Worm (Caenorhabditis elegans): ENCODE measurements around the gene F12E12.1.
A peak's percentile ranks its signal among the peaks of the same experiment; 100 is the strongest.
"Not testable (repeated sequence)": the region's sequence is repeated elsewhere in the genome, so short reads cannot be mapped to it uniquely, and the experiment has no call there.

Gene F12E12.1

DNA sequence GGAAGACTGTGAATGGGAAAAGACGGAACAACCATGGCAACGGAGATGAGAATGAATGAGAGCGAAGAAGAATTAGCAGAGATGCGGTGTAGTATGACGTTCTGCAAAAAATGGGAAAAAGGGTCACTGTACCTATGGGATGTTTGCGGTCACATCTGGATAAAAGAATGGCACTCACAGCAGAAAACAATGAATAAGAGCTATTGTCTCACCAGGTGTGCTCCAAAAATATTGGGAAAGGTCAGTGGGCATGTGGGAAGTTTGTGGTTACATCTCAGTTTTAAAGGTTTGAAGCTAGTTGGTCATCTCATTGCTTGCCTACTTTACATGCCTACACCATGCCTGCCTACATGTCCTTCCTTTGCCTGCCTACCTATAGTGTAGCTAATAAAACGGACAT lies 9.0 kb downstream of the F12E12.1 start, which contains the start of gene fbxb-91:
TSS of gene fbxb-91 (minus strand) at position 101 of the 400 bp plus-strand sequence.
- TF ChIP-seq daf-8 (GFP tag; IDR thresholded peaks at IDR 0.05) (no peak), T20F7.1 (GFP tag; optimal IDR thresholded peaks at IDR 0.05) (no peak), mxl-2 (GFP tag; conservative IDR thresholded peaks at IDR 0.05) (no peak), fkh-10 (GFP tag; optimal IDR thresholded peaks at IDR 0.05) (no peak)

DNA sequence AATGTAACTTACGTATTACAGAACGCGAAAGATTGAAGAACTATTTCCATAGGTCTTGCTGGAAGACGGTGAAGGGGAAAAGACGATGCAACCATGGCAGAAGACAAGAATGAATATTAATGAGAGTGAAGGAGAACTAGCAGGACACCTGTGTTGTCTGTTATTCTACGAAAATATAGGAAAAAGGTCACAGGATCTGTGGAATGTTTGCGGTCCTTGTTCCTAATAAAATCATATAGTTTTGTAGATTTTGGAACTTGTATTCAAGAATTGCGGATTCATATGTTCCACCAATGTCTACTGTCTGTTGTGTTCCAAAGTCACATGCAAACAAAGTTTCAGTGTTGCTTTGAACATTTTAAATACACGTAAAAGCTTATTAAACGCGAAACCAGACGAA lies 10.5 kb downstream of the F12E12.1 start, which contains the start of gene sdz-11:
TSS of gene sdz-11 (minus strand) at position 101 of the 400 bp plus-strand sequence.
- TF ChIP-seq daf-19 (GFP tag; conservative IDR thresholded peaks at IDR 0.05): no peak
- no peak for TF ChIP-seq spr-3 (GFP tag; optimal IDR thresholded peaks at IDR 0.05)
- TF ChIP-seq aha-1 (tag): peak; percentile 56
- TF ChIP-seq ztf-11 (tag; optimal IDR thresholded peaks at IDR 0.05): no peak
- no peak for TF ChIP-seq hlh-11 (tag; optimal IDR thresholded peaks at IDR 0.05)
- no peak for TF ChIP-seq unc-39 (tag; optimal IDR thresholded peaks at IDR 0.05)
- no peak for TF ChIP-seq ceh-28 (tag; optimal IDR thresholded peaks at IDR 0.05)
- TF ChIP-seq ctbp-1 (GFP tag; IDR thresholded peaks at IDR 0.05): no peak
- no peak for TF ChIP-seq php-3 (GFP tag; IDR thresholded peaks at IDR 0.05)
- no peak for TF ChIP-seq set-16 (GFP tag; IDR thresholded peaks at IDR 0.05)
- TF ChIP-seq attf-4 (tag; optimal IDR thresholded peaks at IDR 0.05): no peak
- peak in 1 of 2 experiments; percentile 33 for TF ChIP-seq unc-62 (GFP tag; optimal IDR thresholded peaks at IDR 0.05 in 1 of 2)
- TF ChIP-seq unc-62 (tag; optimal IDR thresholded peaks at IDR 0.05): no peak
- no peak for TF ChIP-seq F26F4.8 (GFP tag; conservative IDR thresholded peaks at IDR 0.05)

ce11 chrII:3753598-3753997 lies 11.9 kb downstream of the F12E12.1 start, which contains the start of gene rcd-1:
Gene rcd-1 (plus strand): TSS chrII:3753898.
- TF ChIP-seq gei-8 (GFP tag; optimal IDR thresholded peaks at IDR 0.05) (no peak), dmd-9 (GFP tag; IDR thresholded peaks at IDR 0.05) (no peak), mep-1 (tag; optimal IDR thresholded peaks at IDR 0.05) (no peak), ceh-44 (GFP tag; IDR thresholded peaks at IDR 0.05) (no peak), daf-19 (GFP tag; conservative IDR thresholded peaks at IDR 0.05) (no peak)

- TF ChIP-seq nhr-11 (tag; optimal IDR thresholded peaks at IDR 0.05) (no peak), nhr-111 (GFP tag; optimal IDR thresholded peaks at IDR 0.05) (no peak), mdl-1 (tag; optimal IDR thresholded peaks at IDR 0.05) (no peak), gei-8 (GFP tag; optimal IDR thresholded peaks at IDR 0.05) (no peak), mxl-2 (GFP tag; conservative IDR thresholded peaks at IDR 0.05) (no peak), unc-39 (tag; optimal IDR thresholded peaks at IDR 0.05) (no peak)
Measured at ce11 chrII:3757499-3757898, 15.8 kb downstream of the F12E12.1 start, which contains the start of gene srx-111. Gene srx-111 (plus strand): TSS chrII:3757799.

ce11 chrII:3759010-3759409 lies 17.3 kb downstream of the F12E12.1 start, which contains the start of gene T24E12.12:
Gene T24E12.12 (plus strand): TSS chrII:3759290.
- TF ChIP-seq ceh-20 (GFP tag; IDR thresholded peaks at IDR 0.05) (no peak), lim-7 (GFP tag; IDR thresholded peaks at IDR 0.05) (no peak), ztf-11 (tag; optimal IDR thresholded peaks at IDR 0.05) (no peak), vab-7 (GFP tag; IDR thresholded peaks at IDR 0.05) (no peak), nhr-102 (tag; optimal IDR thresholded peaks at IDR 0.05) (no peak), zag-1 (tag; optimal IDR thresholded peaks at IDR 0.05) (no peak)

DNA sequence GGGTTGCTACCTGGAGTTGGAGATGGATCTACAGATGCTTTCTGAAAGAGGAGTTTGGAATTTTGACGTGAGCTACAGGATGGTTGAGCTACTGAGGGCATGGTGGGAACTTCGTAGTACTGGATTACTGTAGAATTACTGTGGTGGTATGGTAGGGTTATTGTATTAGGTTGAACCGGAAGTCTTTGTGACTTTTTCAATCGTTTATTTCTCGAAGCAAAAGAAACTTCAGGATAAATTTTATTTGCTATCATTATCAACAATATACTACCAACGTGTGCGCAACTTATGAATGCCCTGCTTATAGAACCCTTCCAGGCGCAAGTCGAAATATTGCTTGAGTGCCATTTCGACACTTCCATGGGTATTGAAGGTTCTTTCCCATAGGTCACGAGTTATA lies 19.9 kb downstream of the F12E12.1 start, which contains the start of gene T24E12.6:
TSS of gene T24E12.6 (minus strand) at position 101 of the 400 bp plus-strand sequence.
- TF ChIP-seq unc-62 (GFP tag; optimal IDR thresholded peaks at IDR 0.05 in 1 of 2): peak in 1 of 2 experiments; percentile 3
- TF ChIP-seq unc-62 (tag; optimal IDR thresholded peaks at IDR 0.05): not testable (repeated sequence)

- no peak for TF ChIP-seq ces-1 (GFP tag; optimal IDR thresholded peaks at IDR 0.05)
- no peak for TF ChIP-seq mxl-2 (GFP tag; conservative IDR thresholded peaks at IDR 0.05)
- no peak for TF ChIP-seq hif-1 (tag; optimal IDR thresholded peaks at IDR 0.05)
- TF ChIP-seq ztf-11 (tag; optimal IDR thresholded peaks at IDR 0.05): no peak
- TF ChIP-seq mdl-1 (tag; optimal IDR thresholded peaks at IDR 0.05): no peak
- TF ChIP-seq dve-1 (tag; optimal IDR thresholded peaks at IDR 0.05; ENCODE audit: insufficient read depth): no peak
- no peak for TF ChIP-seq nhr-77 (tag; optimal IDR thresholded peaks at IDR 0.05)
- no peak for TF ChIP-seq madf-5 (GFP tag; IDR thresholded peaks at IDR 0.05)
- TF ChIP-seq ceh-62 (tag; optimal IDR thresholded peaks at IDR 0.05): no peak
- no peak for TF ChIP-seq vab-7 (GFP tag; IDR thresholded peaks at IDR 0.05)
- no peak for TF ChIP-seq zfp-2 (tag; optimal IDR thresholded peaks at IDR 0.05)
- TF ChIP-seq pha-4 (GFP tag; IDR thresholded peaks at IDR 0.05): no peak
- no peak for TF ChIP-seq pha-4 (tag; optimal IDR thresholded peaks at IDR 0.05)
- no peak for TF ChIP-seq zag-1 (tag; optimal IDR thresholded peaks at IDR 0.05)
- TF ChIP-seq lir-3 (tag; optimal IDR thresholded peaks at IDR 0.05): no peak
Measured at ce11 chrII:3764486-3764885, 22.8 kb downstream of the F12E12.1 start, which contains the start of gene srx-112. Gene srx-112 (minus strand): TSS chrII:3764586.

Data from whole organism, L4 larva.